Worm (Caenorhabditis elegans): ENCODE results near the gene imb-2.

Gene imb-2

DNA sequence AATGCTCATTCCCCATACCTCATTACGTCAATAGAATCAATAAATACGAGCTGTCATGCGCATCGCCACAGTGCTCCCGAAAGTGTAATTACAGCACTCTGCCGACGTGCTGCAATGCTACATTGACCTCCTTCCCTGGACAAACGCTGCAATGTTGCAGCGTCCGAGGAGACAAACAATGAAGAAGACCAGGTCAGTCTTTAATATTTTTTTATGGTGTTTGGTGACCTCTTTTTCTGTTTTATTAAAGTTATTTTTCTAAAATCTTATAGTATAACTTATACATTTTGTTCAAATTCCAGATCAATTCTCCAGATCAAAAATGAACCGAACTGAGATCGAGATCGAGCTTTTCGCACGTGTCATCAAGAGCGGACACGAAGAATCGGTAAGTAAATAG lies 15.9 kb downstream of the imb-2 start, which contains the start of gene sdz-26:
Gene sdz-26 (plus strand): TSS at position 301 of the 400 bp plus-strand sequence.
- no peak for TF ChIP-seq cnd-1 (tag; optimal IDR thresholded peaks at IDR 0.05)

ce11 chrII:14383644-14384043 lies 18.1 kb downstream of the imb-2 start, which contains the start of gene mes-2:
mes-2 (plus strand) TSS chrII:14383973.
- TF ChIP-seq zip-8 (tag; optimal IDR thresholded peaks at IDR 0.05) (no peak), tbx-8 (GFP tag; optimal IDR thresholded peaks at IDR 0.05) (no peak), mep-1 (tag; optimal IDR thresholded peaks at IDR 0.05) (peak; percentile 88), pha-4 (tag; optimal IDR thresholded peaks at IDR 0.05) (peak; percentile 60), sptf-1 (tag; optimal IDR thresholded peaks at IDR 0.05) (peak; percentile 14), ceh-83 (GFP tag; optimal IDR thresholded peaks at IDR 0.05) (peak; percentile 53), nhr-2 (tag; optimal IDR thresholded peaks at IDR 0.05) (peak; percentile 3), ham-2 (GFP tag; optimal IDR thresholded peaks at IDR 0.05) (no peak), hlh-1 (tag; optimal IDR thresholded peaks at IDR 0.05) (peak; percentile 68), cnd-1 (tag; optimal IDR thresholded peaks at IDR 0.05) (no peak), nhr-28 (tag; optimal IDR thresholded peaks at IDR 0.05) (no peak), mab-5 (tag; optimal IDR thresholded peaks at IDR 0.05) (no peak), ztf-11 (tag; optimal IDR thresholded peaks at IDR 0.05) (no peak), lsy-2 (tag; optimal IDR thresholded peaks at IDR 0.05) (peak; percentile 37), elt-3 (tag; optimal IDR thresholded peaks at IDR 0.05) (no peak), drap-1 (GFP tag; optimal IDR thresholded peaks at IDR 0.05) (no peak), mls-2 (tag; optimal IDR thresholded peaks at IDR 0.05) (no peak), unc-62 (GFP tag; optimal IDR thresholded peaks at IDR 0.05) (peak; percentile 21), ceh-43 (GFP tag; optimal IDR thresholded peaks at IDR 0.05) (no peak), nhr-76 (tag; optimal IDR thresholded peaks at IDR 0.05) (no peak), lin-13 (tag; optimal IDR thresholded peaks at IDR 0.05) (peak; percentile 60), ces-1 (GFP tag; optimal IDR thresholded peaks at IDR 0.05) (peak; percentile 57), nhr-12 (tag; optimal IDR thresholded peaks at IDR 0.05) (no peak), nhr-237 (tag; optimal IDR thresholded peaks at IDR 0.05) (peak; percentile 50), lin-32 (GFP tag; optimal IDR thresholded peaks at IDR 0.05) (no peak), bed-3 (GFP tag; optimal IDR thresholded peaks at IDR 0.05) (no peak), blmp-1 (tag; optimal IDR thresholded peaks at IDR 0.05) (no peak), sem-2 (GFP tag; optimal IDR thresholded peaks at IDR 0.05) (no peak), unc-39 (tag; optimal IDR thresholded peaks at IDR 0.05) (no peak), snpc-4 (tag; optimal IDR thresholded peaks at IDR 0.05) (no peak), elt-1 (tag; optimal IDR thresholded peaks at IDR 0.05; ENCODE audit: borderline replicate concordance, insufficient read depth) (no peak), M03D4.4 (tag; optimal IDR thresholded peaks at IDR 0.05) (no peak), unc-120 (tag; optimal IDR thresholded peaks at IDR 0.05; ENCODE audit: poor library complexity, severe bottlenecking) (no peak), flh-1 (GFP tag; optimal IDR thresholded peaks at IDR 0.05) (no peak), ceh-39 (tag; optimal IDR thresholded peaks at IDR 0.05) (no peak)

DNA sequence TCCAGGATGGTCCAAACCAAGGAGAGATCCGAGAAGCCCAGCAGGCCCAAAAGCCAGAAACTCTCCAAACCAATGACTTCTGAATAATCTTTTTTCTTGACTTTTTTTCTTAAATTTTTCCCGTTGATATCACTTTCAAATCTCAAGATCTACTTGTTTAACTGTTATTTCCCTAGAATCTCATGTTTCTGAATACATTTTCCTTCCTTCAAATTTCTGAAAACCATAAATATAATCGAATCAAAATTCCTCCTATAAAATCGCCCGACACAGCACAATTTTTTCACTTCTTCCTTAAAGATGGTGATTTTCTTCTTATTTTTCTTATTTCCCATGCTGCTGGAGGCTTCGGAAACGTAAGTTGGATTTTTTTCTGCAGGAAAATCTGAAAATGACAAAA lies 22.7 kb downstream of the imb-2 start, which contains the start of gene F26H11.8:
Gene F26H11.8 (plus strand): TSS at position 301 of the 400 bp plus-strand sequence.
- no peak for TF ChIP-seq ham-2 (GFP tag; optimal IDR thresholded peaks at IDR 0.05)
- TF ChIP-seq drap-1 (GFP tag; optimal IDR thresholded peaks at IDR 0.05), result no peak
- no peak for TF ChIP-seq bed-3 (GFP tag; optimal IDR thresholded peaks at IDR 0.05)
- TF ChIP-seq sptf-1 (tag; optimal IDR thresholded peaks at IDR 0.05), result no peak
- no peak for TF ChIP-seq nhr-2 (tag; optimal IDR thresholded peaks at IDR 0.05)
- TF ChIP-seq nhr-237 (tag; optimal IDR thresholded peaks at IDR 0.05), result no peak
- TF ChIP-seq ces-1 (GFP tag; optimal IDR thresholded peaks at IDR 0.05), result no peak
- TF ChIP-seq blmp-1 (tag; optimal IDR thresholded peaks at IDR 0.05), result no peak
- no peak for TF ChIP-seq mep-1 (tag; optimal IDR thresholded peaks at IDR 0.05)
- TF ChIP-seq ceh-39 (tag; optimal IDR thresholded peaks at IDR 0.05), result no peak
- TF ChIP-seq elt-3 (tag; optimal IDR thresholded peaks at IDR 0.05), result no peak
- TF ChIP-seq tbx-8 (GFP tag; optimal IDR thresholded peaks at IDR 0.05), result no peak
- TF ChIP-seq hlh-1 (tag; optimal IDR thresholded peaks at IDR 0.05), result no peak
- TF ChIP-seq M03D4.4 (tag; optimal IDR thresholded peaks at IDR 0.05), result no peak

Measured in whole organism, mixed stage, embryonic.